Worm (Caenorhabditis elegans): ENCODE data around the gene hic-1.

- TF ChIP-seq him-1 (tag; optimal IDR thresholded peaks at IDR 0.05) (no peak), W03F9.2 (tag; optimal IDR thresholded peaks at IDR 0.05) (no peak), dao-5 (tag; optimal IDR thresholded peaks at IDR 0.05) (no peak)
These were observed 47.5 kb downstream of the hic-1 start for ce11 chrX:6551073-6551652.

Measured in whole organism, L4/young adult.